Worm (Caenorhabditis elegans): ENCODE results near the gene str-52.

- TF ChIP-seq W03F9.2 (tag; optimal IDR thresholded peaks at IDR 0.05) (no peak), him-1 (tag; optimal IDR thresholded peaks at IDR 0.05) (peak; percentile 23)
Observed at ce11 chrV:2138287-2138686, 7.7 kb downstream of the str-52 start.

Measured in whole organism, L4/young adult.